Fruit fly (Drosophila melanogaster): ENCODE measurements around the gene CCDC151.

- no peak for TF ChIP-seq CG14711 (tag; optimal IDR thresholded peaks at IDR 0.05)
- TF ChIP-seq CG12768 (GFP tag; optimal IDR thresholded peaks at IDR 0.05) = no peak
- TF ChIP-seq CG7101 (tag; optimal IDR thresholded peaks at IDR 0.05) = no peak
- TF ChIP-seq CG11617 (GFP tag; optimal IDR thresholded peaks at IDR 0.05) = no peak
- TF ChIP-seq Mnt (GFP tag; optimal IDR thresholded peaks at IDR 0.05) = no peak
- TF ChIP-seq Crg-1 (GFP tag; optimal IDR thresholded peaks at IDR 0.05) = no peak
- no peak for TF ChIP-seq toe (GFP tag; optimal IDR thresholded peaks at IDR 0.05)
- TF ChIP-seq Clk (GFP tag; optimal IDR thresholded peaks at IDR 0.05) = no peak
- no peak for TF ChIP-seq tj (GFP tag; optimal IDR thresholded peaks at IDR 0.05)
- TF ChIP-seq CG5204 (GFP tag; optimal IDR thresholded peaks at IDR 0.05) = no peak
- no peak for TF ChIP-seq kay (GFP tag; ENCODE audit: borderline replicate concordance)
- no peak for TF ChIP-seq pad (GFP tag; optimal IDR thresholded peaks at IDR 0.05)
These were observed 6.4 kb upstream of the CCDC151 start for dm6 chr3L:11874758-11875157.
